Fruit fly (Drosophila melanogaster): ENCODE measurements around the gene CG32152.

CG32152 gene

DNA sequence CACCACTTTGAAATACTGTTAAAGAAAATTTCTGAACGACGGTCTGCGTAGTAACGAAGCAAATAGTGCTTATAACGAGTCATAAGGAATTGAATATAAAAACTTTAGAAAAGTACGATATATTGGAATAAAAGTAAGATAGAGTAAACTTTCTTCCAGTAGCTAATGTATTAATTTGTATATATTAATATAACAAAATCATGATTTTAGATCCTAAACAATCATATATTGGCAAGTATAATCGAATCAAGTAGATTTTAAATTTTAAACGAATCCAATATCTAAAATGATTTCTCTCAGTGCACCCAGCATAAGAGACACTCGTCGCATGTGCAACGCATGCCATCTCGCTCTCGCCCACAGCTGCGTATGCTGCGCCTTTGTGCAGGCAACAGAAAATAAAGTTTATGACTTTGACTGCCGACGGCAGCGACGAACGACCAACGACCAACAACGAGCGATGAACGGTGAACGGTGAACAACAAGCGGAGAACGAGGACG is 37.5 kb upstream of the CG32152 start (continued):
- TF ChIP-seq Sox102F (GFP tag; optimal IDR thresholded peaks at IDR 0.05): peak; percentile 17
- TF ChIP-seq emc (GFP tag; optimal IDR thresholded peaks at IDR 0.05): no peak
- TF ChIP-seq sug (tag; optimal IDR thresholded peaks at IDR 0.05): no peak
- TF ChIP-seq TFAM (GFP tag; optimal IDR thresholded peaks at IDR 0.05): no peak
- no peak for TF ChIP-seq wdn (GFP tag; IDR thresholded peaks at IDR 0.05)
- TF ChIP-seq CG18476 (GFP tag; optimal IDR thresholded peaks at IDR 0.05): no peak
- no peak for TF ChIP-seq CG13287 (GFP tag; IDR thresholded peaks at IDR 0.05; ENCODE audit: partially characterized antibody)
- TF ChIP-seq br (optimal IDR thresholded peaks at IDR 0.05): no peak
- TF ChIP-seq CG13123 (GFP tag; optimal IDR thresholded peaks at IDR 0.05): no peak
- no peak for TF ChIP-seq chn (GFP tag; optimal IDR thresholded peaks at IDR 0.05)
- TF ChIP-seq Myb (GFP tag; optimal IDR thresholded peaks at IDR 0.05): no peak
- TF ChIP-seq CG6254 (GFP tag; optimal IDR thresholded peaks at IDR 0.05): no peak
- TF ChIP-seq CG5953 (GFP tag; IDR thresholded peaks at IDR 0.05): no peak
- TF ChIP-seq CG14050 (GFP tag; IDR thresholded peaks at IDR 0.05): no peak
- no peak for TF ChIP-seq Sry-β (GFP tag; optimal IDR thresholded peaks at IDR 0.05)
- no peak for TF ChIP-seq Dfd (GFP tag; optimal IDR thresholded peaks at IDR 0.05)
- TF ChIP-seq Pdp1 (GFP tag; optimal IDR thresholded peaks at IDR 0.05): no peak
- no peak for TF ChIP-seq kni (GFP tag; optimal IDR thresholded peaks at IDR 0.05)
- no peak for TF ChIP-seq CG2889 (GFP tag; IDR thresholded peaks at IDR 0.05)
- TF ChIP-seq CG3838 (GFP tag; optimal IDR thresholded peaks at IDR 0.05): no peak
- TF ChIP-seq Dad (GFP tag; optimal IDR thresholded peaks at IDR 0.05): no peak
- TF ChIP-seq Mad (GFP tag; optimal IDR thresholded peaks at IDR 0.05): no peak
- TF ChIP-seq ssp (GFP tag; IDR thresholded peaks at IDR 0.05): no peak
- TF ChIP-seq Jarid2 (GFP tag; optimal IDR thresholded peaks at IDR 0.05): no peak
- TF ChIP-seq Usf (GFP tag; optimal IDR thresholded peaks at IDR 0.05): no peak
- no peak for TF ChIP-seq Chrac-16 (GFP tag; optimal IDR thresholded peaks at IDR 0.05)
- TF ChIP-seq CG4360 (GFP tag; IDR thresholded peaks at IDR 0.05): no peak
- TF ChIP-seq Sox100B (GFP tag; optimal IDR thresholded peaks at IDR 0.05): peak; percentile 24
- no peak for TF ChIP-seq Ets65A (GFP tag)
- no peak for TF ChIP-seq CG30020 (tag; optimal IDR thresholded peaks at IDR 0.05)
- peak; percentile 18 for TF ChIP-seq Spps (tag; optimal IDR thresholded peaks at IDR 0.05)
- TF ChIP-seq CG17829 (tag; optimal IDR thresholded peaks at IDR 0.05): no peak
- no peak for TF ChIP-seq pros (GFP tag; optimal IDR thresholded peaks at IDR 0.05)
- no peak for TF ChIP-seq az2 (GFP tag; optimal IDR thresholded peaks at IDR 0.05)
- TF ChIP-seq CG10654 (GFP tag; optimal IDR thresholded peaks at IDR 0.05): peak; percentile 3
- no peak for TF ChIP-seq gce (GFP tag; IDR thresholded peaks at IDR 0.05)
- TF ChIP-seq repo (GFP tag; optimal IDR thresholded peaks at IDR 0.05): no peak
- TF ChIP-seq D (optimal IDR thresholded peaks at IDR 0.05): no peak
- TF ChIP-seq D (GFP tag; optimal IDR thresholded peaks at IDR 0.05): no peak
- no peak for TF ChIP-seq hkb (optimal IDR thresholded peaks at IDR 0.05)
- TF ChIP-seq hkb (GFP tag; IDR thresholded peaks at IDR 0.05): no peak
- TF ChIP-seq Elba2 (GFP tag; optimal IDR thresholded peaks at IDR 0.05): no peak
- no peak for TF ChIP-seq twi (tag; optimal IDR thresholded peaks at IDR 0.05)
- no peak for TF ChIP-seq Nf-YB (GFP tag; optimal IDR thresholded peaks at IDR 0.05)
- no peak for TF ChIP-seq CG2875 (GFP tag; optimal IDR thresholded peaks at IDR 0.05)
- no peak for TF ChIP-seq ap (GFP tag; IDR thresholded peaks at IDR 0.05)
- no peak for TF ChIP-seq row (GFP tag; IDR thresholded peaks at IDR 0.05)
- TF ChIP-seq CG10321 (GFP tag; IDR thresholded peaks at IDR 0.05): peak; percentile 36; the same call in 1 of the 2 replicates
- TF ChIP-seq Ravus (GFP tag; IDR thresholded peaks at IDR 0.05): no peak
- TF ChIP-seq CG34422 (GFP tag; IDR thresholded peaks at IDR 0.05): no peak
- no peak for TF ChIP-seq oc (tag; optimal IDR thresholded peaks at IDR 0.05)
- TF ChIP-seq CG33557 (GFP tag; optimal IDR thresholded peaks at IDR 0.05): no peak
- peak; percentile 13 for TF ChIP-seq CG18262 (tag; optimal IDR thresholded peaks at IDR 0.05)
